Worm (Caenorhabditis elegans) whole organism, mixed stage, embryonic: ENCODE results near the gene M162.15.

ENCODE experiments used
- hlh-1 ChIP-seq: fragments of 150-350 bp; optimal IDR thresholded peaks from 2 replicates; lab custom pipeline; 2014; ENCODE audit warnings: missing biosample characterization, missing genetic modification reagents, missing genetic modification characterization
- lin-13 ChIP-seq: fragments of 150-350 bp; optimal IDR thresholded peaks from 2 replicates; lab custom pipeline; 2014; ENCODE audit warnings: missing biosample characterization, missing genetic modification characterization
- mep-1 ChIP-seq: fragments of 150-350 bp; optimal IDR thresholded peaks from 2 replicates; lab custom pipeline; 2017; ENCODE audit warnings: missing biosample characterization, missing genetic modification reagents, missing genetic modification characterization, inconsistent platforms
- unc-39 ChIP-seq: fragments of 150-350 bp; optimal IDR thresholded peaks from 2 replicates; lab custom pipeline; 2014; ENCODE audit warnings: missing biosample characterization, missing genetic modification characterization

DNA sequence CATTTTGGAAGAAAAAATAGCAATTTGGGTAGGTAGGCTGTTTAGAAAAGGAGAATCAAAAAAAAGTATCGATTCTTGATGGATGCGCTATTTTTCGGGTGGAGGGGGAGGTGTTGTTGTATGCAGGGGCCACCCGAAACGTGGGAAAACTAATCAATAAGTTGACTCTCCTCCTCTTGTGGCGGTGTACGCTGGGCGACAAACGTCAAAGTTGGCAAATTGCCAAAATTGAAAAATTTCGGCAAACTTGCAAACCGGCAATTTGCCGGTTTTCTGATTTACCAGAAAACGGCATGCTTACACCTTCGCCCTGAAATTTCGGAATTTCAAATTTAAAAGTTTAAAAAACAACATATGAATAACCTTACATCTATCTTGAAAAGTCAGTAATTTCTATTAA is 30.5 kb downstream of the M162.15 start, which contains the start of gene W04E12.2:
- TF ChIP-seq unc-39 (tag; lab: Kevin White, UChicago) = no peak
- TF ChIP-seq lin-13 (tag; lab: Kevin White, UChicago) = no peak
- TF ChIP-seq mep-1 (tag; lab: Kevin White, UChicago) = no peak
- no peak for TF ChIP-seq hlh-1 (tag; lab: Kevin White, UChicago)
